Fruit fly (Drosophila melanogaster): ENCODE data around the gene GABA-B-R1.

Gene GABA-B-R1

dm6 chr2L:15039309-15039772, 23.2 kb downstream of the GABA-B-R1 start (continued):
- TF ChIP-seq CG17912 (GFP tag; optimal IDR thresholded peaks at IDR 0.05) (no peak), CG13296 (GFP tag; optimal IDR thresholded peaks at IDR 0.05) (no peak), ken (GFP tag; IDR thresholded peaks at IDR 0.05) (no peak), CG3995 (GFP tag; optimal IDR thresholded peaks at IDR 0.05) (no peak), salm (tag; optimal IDR thresholded peaks at IDR 0.05) (no peak), Trl (optimal IDR thresholded peaks at IDR 0.05) (no peak), Trl (GFP tag; optimal IDR thresholded peaks at IDR 0.05) (no peak), B-H1 (GFP tag; IDR thresholded peaks at IDR 0.05) (no peak), CG10959 (GFP tag; IDR thresholded peaks at IDR 0.05) (no peak), CG18764 (GFP tag; optimal IDR thresholded peaks at IDR 0.05) (no peak), slbo (GFP tag; IDR thresholded peaks at IDR 0.05) (peak; percentile 79), kay (GFP tag; optimal IDR thresholded peaks at IDR 0.05) (no peak), en (GFP tag; optimal IDR thresholded peaks at IDR 0.05) (no peak), gsb (GFP tag; IDR thresholded peaks at IDR 0.05) (no peak), zfh2 (GFP tag; optimal IDR thresholded peaks at IDR 0.05) (peak; percentile 67), gce (GFP tag; IDR thresholded peaks at IDR 0.05) (no peak), MTF-1 (GFP tag; optimal IDR thresholded peaks at IDR 0.05; ENCODE audit: borderline replicate concordance) (no peak), CG13775 (GFP tag; optimal IDR thresholded peaks at IDR 0.05) (no peak), CHES-1-like (GFP tag; optimal IDR thresholded peaks at IDR 0.05) (no peak), CG7786 (GFP tag; optimal IDR thresholded peaks at IDR 0.05) (peak; percentile 2), CG6175 (GFP tag; IDR thresholded peaks at IDR 0.05) (no peak), Adf1 (GFP tag; IDR thresholded peaks at IDR 0.05) (no peak; the same call in 1 of the 2 replicates), CG1024 (GFP tag; IDR thresholded peaks at IDR 0.05) (0 out of 2 replicates have a peak, but pooled peaks have one; percentile 9), Ssrp (tag; optimal IDR thresholded peaks at IDR 0.05) (no peak), CG3847 (GFP tag; IDR thresholded peaks at IDR 0.05) (peak; percentile 79), eyg (GFP tag; optimal IDR thresholded peaks at IDR 0.05) (no peak), CG13624 (GFP tag; optimal IDR thresholded peaks at IDR 0.05) (no peak), E2f2 (GFP tag; IDR thresholded peaks at IDR 0.05) (peak; percentile 45), Dbx (GFP tag; IDR thresholded peaks at IDR 0.05) (peak; percentile 58; the same call in 2 of the 3 replicates), fd102C (GFP tag; optimal IDR thresholded peaks at IDR 0.05) (no peak), z (GFP tag; IDR thresholded peaks at IDR 0.05) (no peak), CG2678 (tag; optimal IDR thresholded peaks at IDR 0.05) (no peak), CG6765 (GFP tag; optimal IDR thresholded peaks at IDR 0.05) (no peak), odd (GFP tag; optimal IDR thresholded peaks at IDR 0.05) (no peak), Aef1 (GFP tag; IDR thresholded peaks at IDR 0.05) (no peak; the same call in 1 of the 3 replicates), CG14860 (GFP tag; IDR thresholded peaks at IDR 0.05; ENCODE audit: partially characterized antibody) (peak; percentile 78), CG4328 (GFP tag; optimal IDR thresholded peaks at IDR 0.05) (no peak), CG15601 (tag; optimal IDR thresholded peaks at IDR 0.05) (peak; percentile 32), knrl (GFP tag; IDR thresholded peaks at IDR 0.05; ENCODE audit: partially characterized antibody) (peak; percentile 85), Meics (GFP tag; optimal IDR thresholded peaks at IDR 0.05) (no peak), Optix (GFP tag; IDR thresholded peaks at IDR 0.05) (no peak), h (optimal IDR thresholded peaks at IDR 0.05) (no peak), kah (GFP tag; optimal IDR thresholded peaks at IDR 0.05) (no peak), Dp (GFP tag; optimal IDR thresholded peaks at IDR 0.05) (peak; percentile 25), CG11398 (GFP tag; optimal IDR thresholded peaks at IDR 0.05) (no peak), CG30403 (GFP tag; optimal IDR thresholded peaks at IDR 0.05) (peak; percentile 17), Bgb (GFP tag; IDR thresholded peaks at IDR 0.05; ENCODE audit: partially characterized antibody) (peak; percentile 94), CG13424 (tag; optimal IDR thresholded peaks at IDR 0.05) (no peak), Dref (GFP tag; IDR thresholded peaks at IDR 0.05) (peak; percentile 94), tx (GFP tag; optimal IDR thresholded peaks at IDR 0.05) (no peak), CG10321 (GFP tag; IDR thresholded peaks at IDR 0.05) (no peak), ind (GFP tag; optimal IDR thresholded peaks at IDR 0.05) (peak; percentile 15), Rfx (GFP tag; IDR thresholded peaks at IDR 0.05) (no peak)
